Worm (Caenorhabditis elegans) whole organism, early embryonic: ENCODE data around the gene srh-218.

Source experiments
- B0310.2 ChIP-seq: sonication (generic microtip); optimal IDR thresholded peaks from 2 replicates; lab custom pipeline; 2016; ENCODE audit warnings: mild to moderate bottlenecking, missing genetic modification characterization, missing compliant biosample characterization
- F13C5.2 ChIP-seq: sonication (generic microtip); optimal IDR thresholded peaks from 2 replicates; lab custom pipeline; 2017; ENCODE audit warnings: mild to moderate bottlenecking, missing genetic modification characterization, inconsistent platforms, missing compliant biosample characterization
- aly-1 ChIP-seq: sonication (generic microtip); optimal IDR thresholded peaks from 2 replicates; lab custom pipeline; 2016; ENCODE audit warnings: missing genetic modification characterization, missing compliant biosample characterization
- ama-1 ChIP-seq: fragments of 150-350 bp; optimal IDR thresholded peaks from 2 replicates; lab custom pipeline; 2014
- ceh-13 ChIP-seq: fragments of 200-800 bp; sonication (Bioruptor generic); optimal IDR thresholded peaks from 2 replicates; lab custom pipeline; 2018; ENCODE audit warnings: mild to moderate bottlenecking, missing genetic modification characterization, missing compliant biosample characterization
- ceh-36 ChIP-seq: sonication (generic microtip); optimal IDR thresholded peaks from 2 replicates; lab custom pipeline; 2016; ENCODE audit warnings: missing genetic modification characterization, inconsistent platforms, missing compliant biosample characterization
- ets-7 ChIP-seq: sonication (generic microtip); optimal IDR thresholded peaks from 2 replicates; lab custom pipeline; 2016; ENCODE audit warnings: missing genotype, missing genetic modification characterization, missing compliant biosample characterization
- flt-1 ChIP-seq: fragments of 200-800 bp; sonication (Bioruptor generic); IDR thresholded peaks from 2 replicates; pipeline ENCODE4 v1.3.6; 2022; ENCODE audit warnings: missing genetic modification characterization, missing compliant biosample characterization
- hmbx-1 ChIP-seq: sonication (generic microtip); optimal IDR thresholded peaks from 2 replicates; lab custom pipeline; 2016; ENCODE audit warnings: mild to moderate bottlenecking, missing genetic modification characterization, missing compliant biosample characterization
- hmg-4 ChIP-seq: fragments of 200-800 bp; sonication (Bioruptor generic); optimal IDR thresholded peaks from 2 replicates; lab custom pipeline; 2018; ENCODE audit warnings: mild to moderate bottlenecking, missing genetic modification characterization, missing compliant biosample characterization
- hnd-1 ChIP-seq: sonication (generic microtip); optimal IDR thresholded peaks from 2 replicates; lab custom pipeline; 2016; ENCODE audit warnings: missing genetic modification characterization, missing compliant biosample characterization
- pes-1 ChIP-seq: fragments of 200-800 bp; sonication (Bioruptor generic); IDR thresholded peaks from 2 replicates; pipeline ENCODE4 v1.3.6; 2022; ENCODE audit warnings: missing genetic modification reagents, missing genetic modification characterization, missing compliant biosample characterization
- scrt-1 ChIP-seq: fragments of 200-800 bp; sonication (Bioruptor generic); IDR thresholded peaks from 2 replicates; pipeline ENCODE4 v1.3.6; 2022; ENCODE audit warnings: missing genetic modification characterization, missing compliant biosample characterization
- sea-1 ChIP-seq: fragments of 200-800 bp; sonication (Bioruptor generic); conservative IDR thresholded peaks from 2 replicates; pipeline ENCODE4 v1.3.6; 2022; ENCODE audit warnings: missing genetic modification characterization, missing compliant biosample characterization
- tbx-11 ChIP-seq: fragments of 200-800 bp; sonication (Bioruptor generic); IDR thresholded peaks from 2 replicates; pipeline ENCODE4 v1.3.6; 2022; ENCODE audit warnings: missing genetic modification characterization, missing compliant biosample characterization
- tbx-37 ChIP-seq: fragments of 200-800 bp; sonication (Bioruptor generic); conservative IDR thresholded peaks from 2 replicates; pipeline ENCODE4 v1.3.6; 2022; ENCODE audit warnings: missing genetic modification reagents, missing genetic modification characterization, missing compliant biosample characterization
- tra-4 ChIP-seq: sonication (generic microtip); optimal IDR thresholded peaks from 2 replicates; lab custom pipeline; 2017; ENCODE audit warnings: missing genetic modification characterization, missing compliant biosample characterization

Gene srh-218

ce11 chrV:15459088-15459487 is 34.7 kb upstream of the srh-218 start, which contains the start of gene str-71:
str-71 (minus strand) TSS chrV:15459188.
- TF ChIP-seq ceh-36 (tag; lab: Kevin White, UChicago) = no peak
- TF ChIP-seq ets-7 (tag; lab: Kevin White, UChicago) = no peak
- no peak for TF ChIP-seq tra-4 (tag; lab: Kevin White, UChicago)
- no peak for TF ChIP-seq flt-1

ce11 chrV:15464402-15464801 is 29.4 kb upstream of the srh-218 start, which contains the start of gene rocf-1:
rocf-1 (minus strand) TSS chrV:15464502.
- TF ChIP-seq tbx-37 (GFP tag; lab: Robert Waterston, UW) (no peak), ama-1 (lab: Kevin White, UChicago) (no peak), tra-4 (tag; lab: Kevin White, UChicago) (no peak), pes-1 (GFP tag; lab: Robert Waterston, UW) (no peak), ceh-36 (tag; lab: Kevin White, UChicago) (no peak), ceh-13 (no peak), B0310.2 (tag; lab: Kevin White, UChicago) (no peak), hnd-1 (tag; lab: Kevin White, UChicago) (no peak), tbx-11 (GFP tag; lab: Robert Waterston, UW) (no peak), scrt-1 (no peak), hmg-4 (GFP tag; lab: Kevin White, UChicago) (no peak), hmbx-1 (tag; lab: Kevin White, UChicago) (no peak), flt-1 (no peak), F13C5.2 (tag; lab: Kevin White, UChicago) (no peak)

DNA sequence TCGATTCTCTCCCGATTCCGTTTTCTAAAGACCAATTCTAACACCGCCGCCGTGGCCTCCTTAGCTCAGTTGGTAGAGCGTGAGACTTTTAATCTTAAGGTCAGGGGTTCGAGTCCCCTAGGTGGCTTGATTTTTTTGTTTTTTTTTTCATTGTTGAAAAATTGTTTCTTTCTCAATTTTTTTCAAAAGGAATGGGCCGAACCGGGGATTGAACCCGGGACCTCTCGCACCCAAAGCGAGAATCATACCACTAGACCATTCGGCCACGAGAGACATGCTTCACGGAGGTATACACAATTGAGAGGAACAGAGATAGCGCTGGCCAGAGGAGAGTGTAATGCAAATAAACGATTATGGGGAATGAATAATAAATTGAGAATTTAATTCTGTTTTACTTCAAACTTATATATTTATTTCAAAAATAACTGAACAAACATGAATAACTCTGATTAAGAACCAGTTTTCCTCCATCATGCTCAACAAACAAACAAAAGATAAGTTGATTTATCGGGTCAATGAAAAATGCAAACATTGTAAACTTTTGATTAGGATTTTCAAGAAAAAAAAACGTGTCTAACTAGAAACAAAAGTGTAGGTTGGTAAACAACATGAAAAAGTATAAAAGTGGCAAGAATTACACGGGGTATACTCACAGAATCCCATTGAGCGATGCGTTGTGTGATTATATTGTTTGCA is 28.6 kb upstream of the srh-218 start, which contains the start of gene pqn-71:
Gene pqn-71, plus strand, starts transcription at position 646 of the 696 bp plus-strand sequence.
- TF ChIP-seq tbx-37 (GFP tag; lab: Robert Waterston, UW) (peak; percentile 72), tbx-11 (GFP tag; lab: Robert Waterston, UW) (peak; percentile 78), F13C5.2 (tag; lab: Kevin White, UChicago) (peak; percentile 93), hmbx-1 (tag; lab: Kevin White, UChicago) (peak; percentile 65), pes-1 (GFP tag; lab: Robert Waterston, UW) (peak; percentile 86), hnd-1 (tag; lab: Kevin White, UChicago) (peak; percentile 69), aly-1 (tag; lab: Kevin White, UChicago) (peak; percentile 81), ceh-13 (peak; percentile 55), hmg-4 (GFP tag; lab: Kevin White, UChicago) (peak; percentile 94), scrt-1 (peak; percentile 83), tra-4 (tag; lab: Kevin White, UChicago) (peak; percentile 77), B0310.2 (tag; lab: Kevin White, UChicago) (peak; percentile 57), flt-1 (peak; percentile 67), ama-1 (lab: Kevin White, UChicago) (no peak), ets-7 (tag; lab: Kevin White, UChicago) (peak; percentile 67), ceh-36 (tag; lab: Kevin White, UChicago) (peak; percentile 74), sea-1 (GFP tag; lab: Robert Waterston, UW) (peak; percentile 86)

DNA sequence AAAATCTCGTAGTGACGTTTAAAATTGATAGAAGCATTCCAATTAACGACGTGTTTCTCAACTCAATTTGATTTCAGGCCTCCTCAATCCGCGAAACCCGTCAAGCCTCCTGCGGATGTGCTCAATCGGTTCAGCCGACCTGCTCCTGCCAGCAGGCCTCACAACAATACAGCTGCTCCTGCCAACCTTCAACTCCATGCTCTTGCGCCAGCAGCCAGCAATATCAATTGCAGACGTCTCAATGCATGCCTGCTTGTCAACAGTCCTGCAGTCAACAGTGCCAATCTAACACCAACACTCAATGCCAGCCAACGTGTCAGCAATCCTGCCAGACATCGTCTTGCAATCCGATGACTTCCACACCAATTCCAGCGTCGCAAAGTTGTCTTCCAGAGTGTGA is 27.8 kb upstream of the srh-218 start:
- no peak for TF ChIP-seq pes-1 (GFP tag; lab: Robert Waterston, UW)
- TF ChIP-seq scrt-1 = no peak
- no peak for TF ChIP-seq ceh-36 (tag; lab: Kevin White, UChicago)
- TF ChIP-seq flt-1 = no peak
- TF ChIP-seq aly-1 (tag; lab: Kevin White, UChicago) = no peak
- TF ChIP-seq ama-1 (lab: Kevin White, UChicago) = no peak
- no peak for TF ChIP-seq hnd-1 (tag; lab: Kevin White, UChicago)
- TF ChIP-seq hmbx-1 (tag; lab: Kevin White, UChicago) = no peak
- no peak for TF ChIP-seq ceh-13
- no peak for TF ChIP-seq B0310.2 (tag; lab: Kevin White, UChicago)
- no peak for TF ChIP-seq tra-4 (tag; lab: Kevin White, UChicago)
- no peak for TF ChIP-seq tbx-37 (GFP tag; lab: Robert Waterston, UW)
- no peak for TF ChIP-seq ets-7 (tag; lab: Kevin White, UChicago)

DNA sequence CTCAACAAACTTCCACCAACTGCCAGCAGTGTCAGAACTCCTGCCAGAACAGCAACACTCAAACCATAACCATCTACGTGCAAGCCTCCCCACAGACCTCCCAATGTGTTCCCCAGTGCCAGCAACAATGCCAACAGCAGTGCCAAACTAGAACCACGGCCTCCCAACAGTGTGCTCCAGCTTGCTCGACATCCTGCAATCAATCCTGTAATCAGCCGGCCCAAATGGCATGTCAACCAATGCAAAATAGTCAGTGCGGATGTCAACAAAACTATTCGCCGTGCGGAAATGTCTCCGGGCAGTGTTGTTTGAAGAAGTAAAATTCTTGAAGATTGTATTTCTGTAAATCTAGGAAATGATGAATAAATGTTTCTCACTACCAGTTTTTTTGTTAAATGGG is 27.1 kb upstream of the srh-218 start:
- TF ChIP-seq ama-1 (lab: Kevin White, UChicago) (no peak), hmg-4 (GFP tag; lab: Kevin White, UChicago) (no peak), ets-7 (tag; lab: Kevin White, UChicago) (no peak), sea-1 (GFP tag; lab: Robert Waterston, UW) (no peak), F13C5.2 (tag; lab: Kevin White, UChicago) (no peak), hnd-1 (tag; lab: Kevin White, UChicago) (no peak), ceh-13 (no peak), flt-1 (no peak), hmbx-1 (tag; lab: Kevin White, UChicago) (no peak), tbx-11 (GFP tag; lab: Robert Waterston, UW) (no peak), ceh-36 (tag; lab: Kevin White, UChicago) (no peak), aly-1 (tag; lab: Kevin White, UChicago) (no peak), tbx-37 (GFP tag; lab: Robert Waterston, UW) (no peak), scrt-1 (no peak), B0310.2 (tag; lab: Kevin White, UChicago) (no peak), tra-4 (tag; lab: Kevin White, UChicago) (no peak)

- TF ChIP-seq F13C5.2 (tag; lab: Kevin White, UChicago) (no peak), sea-1 (GFP tag; lab: Robert Waterston, UW) (no peak)
Measured at ce11 chrV:15471029-15471428, 22.8 kb upstream of the srh-218 start, which contains the start of gene dpf-1. dpf-1 (plus strand) TSS chrV:15471329.

- TF ChIP-seq F13C5.2 (tag; lab: Kevin White, UChicago) (no peak), ceh-36 (tag; lab: Kevin White, UChicago) (no peak), sea-1 (GFP tag; lab: Robert Waterston, UW) (no peak), hmg-4 (GFP tag; lab: Kevin White, UChicago) (no peak), aly-1 (tag; lab: Kevin White, UChicago) (no peak), ama-1 (lab: Kevin White, UChicago) (no peak), tra-4 (tag; lab: Kevin White, UChicago) (no peak), hnd-1 (tag; lab: Kevin White, UChicago) (no peak), ets-7 (tag; lab: Kevin White, UChicago) (no peak), pes-1 (GFP tag; lab: Robert Waterston, UW) (no peak), flt-1 (no peak), scrt-1 (no peak), tbx-11 (GFP tag; lab: Robert Waterston, UW) (no peak)
Measured at ce11 chrV:15478597-15478996, 15.2 kb upstream of the srh-218 start, which contains the start of gene C06B8.2. C06B8.2 (minus strand) TSS chrV:15478749.
